Fruit fly (Drosophila melanogaster): ENCODE results near the gene CG11353.
A peak's percentile ranks its signal among the peaks of the same experiment; 100 is the strongest.

Gene CG11353

dm6 chr3L:4484623-4485022 is 48.3 kb upstream of the CG11353 start:
- TF ChIP-seq Eip78C (GFP tag) = peak; percentile 65
- TF ChIP-seq Sox15 (GFP tag; optimal IDR thresholded peaks at IDR 0.05) = no peak
- TF ChIP-seq Ets21C (GFP tag; optimal IDR thresholded peaks at IDR 0.05) = no peak
- no peak for TF ChIP-seq CG11294 (GFP tag; IDR thresholded peaks at IDR 0.05)
- no peak for TF ChIP-seq Hr39 (GFP tag; optimal IDR thresholded peaks at IDR 0.05)
- no peak for TF ChIP-seq fd59A (GFP tag; optimal IDR thresholded peaks at IDR 0.05)
- TF ChIP-seq Lpt (GFP tag; optimal IDR thresholded peaks at IDR 0.05) = no peak
- TF ChIP-seq CG6792 (GFP tag; optimal IDR thresholded peaks at IDR 0.05) = no peak
- no peak for TF ChIP-seq CG32006 (GFP tag; optimal IDR thresholded peaks at IDR 0.05)
- TF ChIP-seq Smox (GFP tag; optimal IDR thresholded peaks at IDR 0.05) = peak; percentile 3
- peak; percentile 1 for TF ChIP-seq achi (GFP tag; optimal IDR thresholded peaks at IDR 0.05)
- no peak for TF ChIP-seq CG11762 (GFP tag; optimal IDR thresholded peaks at IDR 0.05; ENCODE audit: insufficient read depth)
- TF ChIP-seq CG11902 (GFP tag; optimal IDR thresholded peaks at IDR 0.05) = no peak
- no peak for TF ChIP-seq CG9139 (GFP tag; optimal IDR thresholded peaks at IDR 0.05)
- TF ChIP-seq acj6 (GFP tag; optimal IDR thresholded peaks at IDR 0.05) = no peak
- TF ChIP-seq lz (GFP tag; optimal IDR thresholded peaks at IDR 0.05) = no peak
- no peak for TF ChIP-seq CG8319 (GFP tag; optimal IDR thresholded peaks at IDR 0.05)
- no peak for TF ChIP-seq CG31627 (GFP tag; optimal IDR thresholded peaks at IDR 0.05)
- no peak for TF ChIP-seq dsx (GFP tag; optimal IDR thresholded peaks at IDR 0.05; ENCODE audit: poor library complexity, severe bottlenecking)
- no peak for TF ChIP-seq fd85E (GFP tag; optimal IDR thresholded peaks at IDR 0.05)
- TF ChIP-seq Hr4 (GFP tag; optimal IDR thresholded peaks at IDR 0.05) = peak; percentile 24
- no peak for TF ChIP-seq CG34406 (GFP tag; optimal IDR thresholded peaks at IDR 0.05)
- TF ChIP-seq dac (GFP tag; optimal IDR thresholded peaks at IDR 0.05) = no peak
- TF ChIP-seq CG3919 (GFP tag; optimal IDR thresholded peaks at IDR 0.05) = no peak
- TF ChIP-seq CG6276 (GFP tag; optimal IDR thresholded peaks at IDR 0.05) = no peak
- no peak for TF ChIP-seq cyc (GFP tag; optimal IDR thresholded peaks at IDR 0.05)

DNA sequence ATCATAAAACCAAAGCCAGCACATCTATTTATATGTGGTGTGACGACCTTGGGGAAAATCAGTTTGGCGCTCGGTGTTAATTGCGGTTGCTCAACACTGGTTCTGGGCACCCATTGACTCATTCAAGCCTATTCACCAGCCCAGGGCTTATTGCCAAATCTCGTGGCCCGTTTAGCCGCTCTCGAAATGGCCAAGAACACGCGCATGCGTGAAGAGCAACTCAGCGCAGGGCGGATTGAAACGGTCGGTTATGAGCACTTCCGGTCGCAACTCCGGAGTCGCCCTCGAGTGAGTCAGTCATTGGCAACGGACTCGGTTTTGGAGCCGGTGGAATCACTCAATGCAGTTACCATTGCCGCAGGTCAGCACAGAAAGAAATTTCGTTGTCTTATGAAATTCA is 43.5 kb upstream of the CG11353 start:
- TF ChIP-seq CG16779 (tag; optimal IDR thresholded peaks at IDR 0.05) = no peak
- TF ChIP-seq lz (GFP tag; optimal IDR thresholded peaks at IDR 0.05) = no peak

- TF ChIP-seq Blimp-1 (GFP tag; optimal IDR thresholded peaks at IDR 0.05) (no peak), ss (GFP tag; optimal IDR thresholded peaks at IDR 0.05) (peak; percentile 28 to 79)
Measured at dm6 chr3L:4490702-4491243, 42.2 kb upstream of the CG11353 start, which contains the start of gene CG13722. TSS of gene CG13722 (minus strand) at chr3L:4490963.

- no peak for TF ChIP-seq OdsH (GFP tag; optimal IDR thresholded peaks at IDR 0.05)
- peak in 1 of 2 experiments; percentile 32 for TF ChIP-seq ss (GFP tag; optimal IDR thresholded peaks at IDR 0.05)
- TF ChIP-seq Blimp-1 (GFP tag; optimal IDR thresholded peaks at IDR 0.05) = peak; percentile 56
Measured at dm6 chr3L:4493609-4494008, 39.4 kb upstream of the CG11353 start.

- no peak for TF ChIP-seq CG6276 (GFP tag; optimal IDR thresholded peaks at IDR 0.05)
- TF ChIP-seq salr (GFP tag; optimal IDR thresholded peaks at IDR 0.05) = peak; percentile 55 to 72
- peak; percentile 25 for TF ChIP-seq CG11902 (GFP tag; optimal IDR thresholded peaks at IDR 0.05)
- peak; percentile 83 for TF ChIP-seq CG1621 (tag; optimal IDR thresholded peaks at IDR 0.05)
- TF ChIP-seq CG6808 (GFP tag; optimal IDR thresholded peaks at IDR 0.05) = peak; percentile 82
- peak; percentile 40 for TF ChIP-seq Hr4 (GFP tag; optimal IDR thresholded peaks at IDR 0.05)
- TF ChIP-seq CG31627 (GFP tag; optimal IDR thresholded peaks at IDR 0.05) = peak; percentile 55
- TF ChIP-seq cyc (GFP tag; optimal IDR thresholded peaks at IDR 0.05) = peak; percentile 53
- TF ChIP-seq Lpt (GFP tag; optimal IDR thresholded peaks at IDR 0.05) = peak; percentile 45
- TF ChIP-seq CG3032 (tag; optimal IDR thresholded peaks at IDR 0.05) = peak; percentile 84
- TF ChIP-seq Gug (GFP tag; IDR thresholded peaks at IDR 0.05) = no peak
- peak; percentile 62 for TF ChIP-seq CG7368 (GFP tag; optimal IDR thresholded peaks at IDR 0.05)
- TF ChIP-seq spab (GFP tag; optimal IDR thresholded peaks at IDR 0.05) = peak; percentile 80
- peak; percentile 97 for TF ChIP-seq Eip78C (GFP tag)
- peak; percentile 82 for TF ChIP-seq CG10631 (GFP tag; optimal IDR thresholded peaks at IDR 0.05)
- peak; percentile 33 for TF ChIP-seq CG32006 (GFP tag; optimal IDR thresholded peaks at IDR 0.05)
- TF ChIP-seq Smox (GFP tag; optimal IDR thresholded peaks at IDR 0.05) = peak; percentile 71
- TF ChIP-seq CG6854 (GFP tag; optimal IDR thresholded peaks at IDR 0.05) = no peak
- peak; percentile 70 for TF ChIP-seq lz (GFP tag; optimal IDR thresholded peaks at IDR 0.05)
- peak; percentile 80 for TF ChIP-seq OdsH (GFP tag; optimal IDR thresholded peaks at IDR 0.05)
- peak; percentile 24 for TF ChIP-seq Eip93F (GFP tag; optimal IDR thresholded peaks at IDR 0.05)
- TF ChIP-seq dsx (GFP tag; optimal IDR thresholded peaks at IDR 0.05; ENCODE audit: poor library complexity, severe bottlenecking) = peak; percentile 78
- peak; percentile 83 for TF ChIP-seq CG6163 (GFP tag; IDR thresholded peaks at IDR 0.05)
- no peak for TF ChIP-seq Hr38 (GFP tag; optimal IDR thresholded peaks at IDR 0.05)
- peak; percentile 75 for TF ChIP-seq CG3919 (GFP tag; optimal IDR thresholded peaks at IDR 0.05)
Measured at dm6 chr3L:4494603-4495002, 38.4 kb upstream of the CG11353 start.
